Fruit fly (Drosophila melanogaster) S2 (cell line): Measurements from ENCODE around the gene CG13312.

Experiments
- CG8478 ChIP-seq: fragments of >200 bp; optimal IDR thresholded peaks from 2 replicates; lab custom pipeline; 2018
- CTCF ChIP-seq, 2 experiments: fragments of >200 bp; optimal IDR thresholded peaks; 2 replicates each; lab custom pipeline; 2018

Gene CG13312

DNA sequence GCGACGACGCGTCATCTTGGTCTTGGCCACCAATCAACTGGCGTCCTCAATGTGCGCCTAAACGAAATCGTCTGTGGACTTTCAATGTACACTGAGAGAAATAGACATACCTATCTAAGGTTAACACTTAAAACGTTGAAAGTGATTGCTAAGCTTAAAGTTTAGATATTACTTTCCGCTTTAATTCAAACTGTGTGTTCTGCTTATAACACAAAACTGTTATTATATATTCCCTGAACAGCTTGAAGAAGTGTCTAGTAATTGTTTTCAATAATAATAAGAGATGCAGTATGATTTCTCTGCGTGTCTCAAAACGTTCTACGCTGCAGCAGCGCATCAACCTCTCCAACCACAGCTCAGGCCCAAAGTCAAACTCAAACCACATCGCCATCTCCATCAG lies 25.0 kb downstream of the CG13312 start:
- no peak for TF ChIP-seq CG8478 (lab: Kevin White, UChicago)
- no peak for TF ChIP-seq CTCF (optimal IDR thresholded peaks at IDR 0.05; lab: Kevin White, UChicago)

DNA sequence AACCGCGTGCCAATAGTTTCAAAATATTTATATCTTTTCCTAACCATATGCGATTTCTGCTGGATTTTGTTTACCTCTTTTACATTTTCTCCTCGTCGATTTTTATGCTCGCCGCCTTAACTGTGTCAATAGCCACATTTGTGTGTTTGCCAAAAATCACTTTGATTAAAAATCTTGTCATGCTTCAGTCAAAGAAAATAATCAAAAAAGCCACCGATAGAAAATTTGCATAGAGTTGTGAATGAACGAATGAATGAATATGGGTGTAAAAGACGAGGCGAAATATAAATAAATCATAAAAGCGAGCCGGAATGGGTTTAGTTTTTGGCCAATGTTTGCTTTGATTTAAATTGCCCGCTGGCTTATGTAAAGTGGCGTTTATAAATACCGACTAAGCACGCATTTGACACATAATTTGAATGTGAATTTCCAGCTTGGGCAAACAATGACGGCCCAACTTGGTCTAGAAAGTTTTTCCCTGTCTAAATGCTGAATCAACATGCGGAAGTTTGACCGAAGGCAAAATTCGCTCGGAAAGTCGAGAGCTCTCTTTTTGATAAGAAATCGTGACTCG lies 26.2 kb downstream of the CG13312 start:
- TF ChIP-seq CG8478 (lab: Kevin White, UChicago): no peak

DNA sequence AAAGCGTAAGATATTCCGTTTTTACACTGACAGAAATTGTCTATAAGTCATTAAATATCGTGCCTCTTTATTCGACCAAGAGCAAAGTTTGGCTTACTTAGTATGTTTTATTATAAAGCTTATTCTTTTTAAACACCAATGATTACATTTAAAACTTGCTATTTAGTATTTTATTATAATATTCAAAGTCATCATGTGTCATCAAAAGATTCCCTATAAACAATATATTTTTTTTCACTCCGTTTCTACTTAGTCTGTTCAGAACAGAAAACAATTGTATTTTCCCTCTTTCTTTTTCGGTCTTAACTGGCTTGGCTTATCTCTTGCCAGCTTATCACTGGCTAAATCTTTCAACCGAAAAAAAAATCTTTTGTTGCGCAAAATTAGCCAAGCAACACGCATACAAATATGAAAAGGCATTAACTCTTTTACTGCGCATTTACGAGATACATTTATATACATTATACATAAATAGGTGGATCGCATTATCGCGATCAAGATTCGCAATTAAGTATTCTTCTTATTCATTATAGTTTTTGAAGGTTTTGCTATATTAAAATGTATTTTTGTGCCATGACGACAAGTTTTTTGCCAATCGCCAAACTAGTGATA lies 29.6 kb downstream of the CG13312 start:
- TF ChIP-seq CTCF (optimal IDR thresholded peaks at IDR 0.05; lab: Kevin White, UChicago) (no peak), CG8478 (lab: Kevin White, UChicago) (no peak)

DNA sequence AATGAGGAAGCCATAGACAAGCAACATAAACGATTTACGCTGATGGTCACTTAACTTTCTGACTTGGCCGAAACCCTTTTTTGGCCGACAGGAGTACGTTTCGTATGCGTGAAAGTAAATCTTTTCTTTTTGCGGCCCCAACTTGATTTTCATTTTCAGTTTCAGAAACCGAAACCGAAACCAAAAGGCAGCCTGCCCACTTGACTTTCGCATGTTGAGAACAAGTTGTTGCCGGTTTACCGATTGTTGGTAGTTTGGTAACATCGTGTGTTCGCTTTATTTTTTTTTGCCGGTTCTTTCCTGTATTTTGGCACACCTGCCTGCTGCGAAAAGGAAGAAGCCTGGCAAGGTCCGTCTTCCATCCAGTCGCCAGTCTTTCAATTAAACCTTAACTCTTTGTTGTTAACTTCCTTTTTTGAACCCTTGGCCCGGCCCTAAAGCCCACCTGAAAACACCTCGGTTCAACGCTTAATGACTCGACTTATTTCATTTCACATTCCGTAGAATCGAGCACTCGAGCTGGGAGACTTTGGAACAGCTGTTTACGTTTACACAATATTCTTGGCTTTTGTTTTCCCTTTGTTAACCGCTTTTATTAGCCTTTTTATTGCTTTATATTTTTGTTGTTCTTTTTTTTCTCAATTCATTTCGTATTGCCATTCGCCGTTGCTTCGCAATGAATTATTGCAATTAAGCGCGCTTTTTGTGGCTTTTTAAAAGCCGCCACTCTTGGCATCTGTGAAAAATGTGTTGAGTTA lies 31.9 kb downstream of the CG13312 start:
- TF ChIP-seq CTCF (optimal IDR thresholded peaks at IDR 0.05; lab: Kevin White, UChicago): no peak
- no peak for TF ChIP-seq CG8478 (lab: Kevin White, UChicago)

DNA sequence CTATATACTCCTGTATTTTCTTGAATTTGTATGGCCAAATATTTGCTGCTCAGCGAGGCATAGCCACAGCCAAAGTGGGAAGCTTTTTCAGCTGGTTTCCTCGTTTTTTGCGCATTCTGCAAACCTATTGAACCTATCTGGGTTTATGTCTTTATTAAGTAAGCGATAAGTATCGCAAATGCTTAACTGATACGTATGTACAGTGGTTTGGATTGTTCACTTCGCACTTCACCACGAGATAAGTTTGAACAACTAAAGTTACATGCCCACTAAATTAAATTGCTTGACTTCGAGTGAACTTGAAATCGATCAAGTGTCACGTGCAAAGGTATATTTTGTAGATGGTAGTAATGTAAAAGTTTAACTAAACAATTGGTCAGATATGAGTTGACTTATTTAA lies 33.3 kb downstream of the CG13312 start:
- TF ChIP-seq CG8478 (lab: Kevin White, UChicago) (no peak), CTCF (optimal IDR thresholded peaks at IDR 0.05; lab: Kevin White, UChicago) (no peak)

DNA sequence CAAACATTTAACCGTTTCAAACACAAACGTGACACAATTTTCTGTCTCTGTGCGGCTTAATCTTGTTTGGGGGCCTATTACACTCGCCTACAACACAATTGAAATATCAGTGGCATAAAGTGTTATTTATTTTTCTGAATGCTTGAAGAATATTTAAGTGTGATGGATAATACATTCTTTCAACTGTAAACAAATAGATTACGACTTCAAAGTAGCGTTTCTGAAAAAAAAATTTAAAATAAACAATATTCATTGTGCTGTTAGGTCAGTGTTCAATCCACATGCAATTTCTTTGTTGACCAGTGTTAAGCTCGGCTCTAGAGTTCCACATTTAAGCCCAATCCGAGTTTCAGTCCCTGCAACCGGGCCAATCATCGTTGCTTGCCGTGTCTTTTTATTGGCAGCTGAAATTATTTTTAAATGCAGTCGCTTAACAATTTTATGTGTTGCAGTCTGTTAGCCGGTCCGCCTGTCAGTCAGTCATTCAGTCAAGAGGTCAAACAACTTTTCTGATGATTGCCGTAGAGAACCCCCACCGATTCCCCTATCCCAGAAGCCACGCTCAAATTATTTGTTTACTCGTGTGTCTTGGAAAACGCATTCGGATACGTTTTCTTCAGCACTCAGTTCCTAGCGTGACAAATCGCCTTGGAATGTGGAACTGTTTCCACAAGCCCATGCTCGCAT lies 33.9 kb downstream of the CG13312 start:
- TF ChIP-seq CTCF (optimal IDR thresholded peaks at IDR 0.05; lab: Kevin White, UChicago): no peak

DNA sequence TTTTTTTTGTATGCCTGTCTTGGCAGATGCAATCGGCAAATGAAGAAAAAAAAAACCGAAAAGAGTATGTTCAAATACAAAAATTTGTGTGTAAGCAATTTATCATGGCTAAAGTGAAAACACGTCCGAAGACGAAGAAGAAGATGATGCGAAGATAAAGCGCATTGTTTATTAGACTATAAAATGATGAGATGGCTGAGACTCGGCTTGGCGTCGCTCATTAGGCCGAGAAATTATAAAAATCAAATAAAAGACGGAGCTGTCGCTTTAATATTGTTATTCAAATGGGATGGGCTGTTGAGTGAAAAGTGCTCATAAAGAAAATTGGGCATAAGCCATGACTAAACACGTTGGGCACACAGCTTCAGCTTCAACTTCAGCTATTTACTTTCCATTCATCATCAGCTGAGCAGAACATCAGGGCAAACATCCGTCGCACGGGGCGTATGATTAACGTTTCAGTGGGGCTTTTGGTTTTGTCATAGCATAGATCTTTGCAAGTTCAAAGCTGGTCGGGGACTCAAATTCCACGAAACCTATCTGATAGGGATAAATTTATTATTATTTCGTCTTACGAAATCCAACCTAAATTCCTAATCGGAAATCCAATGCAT lies 36.3 kb downstream of the CG13312 start:
- TF ChIP-seq CG8478 (lab: Kevin White, UChicago) (no peak), CTCF (optimal IDR thresholded peaks at IDR 0.05; lab: Kevin White, UChicago) (no peak)

DNA sequence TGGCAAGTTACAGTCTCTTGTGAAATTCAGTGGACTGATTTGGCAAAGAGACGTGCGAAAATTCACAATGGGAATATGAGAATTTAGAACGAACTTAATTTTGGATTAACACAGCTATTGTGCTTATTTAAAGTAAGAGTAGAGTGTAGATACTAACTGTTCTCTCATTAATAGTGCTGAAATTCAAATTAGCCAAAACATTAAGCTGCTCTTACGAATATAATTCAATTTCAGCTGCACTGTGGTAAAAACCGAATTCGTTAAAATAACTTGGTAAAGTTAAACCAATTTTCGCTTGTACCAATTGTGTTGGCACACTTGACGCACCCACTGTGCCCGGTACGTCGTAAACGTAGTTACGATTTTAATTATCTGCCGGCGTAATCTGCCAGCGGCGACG lies 39.1 kb downstream of the CG13312 start:
- TF ChIP-seq CTCF (optimal IDR thresholded peaks at IDR 0.05; lab: Kevin White, UChicago) (no peak), CG8478 (lab: Kevin White, UChicago) (no peak)

DNA sequence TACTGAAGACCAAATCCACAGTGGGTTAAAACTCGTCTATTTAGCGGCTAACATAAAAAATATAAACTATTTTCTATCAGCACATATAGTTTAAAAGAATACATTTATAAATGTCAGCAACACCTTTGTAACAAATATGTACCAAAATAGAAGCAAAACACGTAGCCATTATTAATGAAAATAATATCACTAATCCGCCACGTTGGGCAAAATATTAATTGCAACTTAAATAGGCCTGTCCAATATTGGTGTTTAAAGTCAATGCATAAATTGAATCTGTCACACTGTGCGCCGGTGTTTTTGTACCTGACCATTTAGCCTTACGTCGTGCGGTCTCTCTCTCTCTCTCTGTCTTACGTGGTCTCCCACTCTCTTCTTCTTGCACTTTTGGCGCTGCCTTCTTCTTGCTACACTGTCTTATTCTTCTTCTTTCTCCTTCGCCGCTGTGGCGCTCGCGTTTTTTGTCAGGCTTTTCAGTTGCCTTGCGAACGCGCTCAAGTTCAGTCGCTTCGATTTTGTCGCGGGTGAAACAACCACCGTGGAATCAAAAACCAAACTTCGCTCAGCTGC lies 41.0 kb downstream of the CG13312 start:
- TF ChIP-seq CTCF (optimal IDR thresholded peaks at IDR 0.05; lab: Kevin White, UChicago) (no peak), CG8478 (lab: Kevin White, UChicago) (no peak)

DNA sequence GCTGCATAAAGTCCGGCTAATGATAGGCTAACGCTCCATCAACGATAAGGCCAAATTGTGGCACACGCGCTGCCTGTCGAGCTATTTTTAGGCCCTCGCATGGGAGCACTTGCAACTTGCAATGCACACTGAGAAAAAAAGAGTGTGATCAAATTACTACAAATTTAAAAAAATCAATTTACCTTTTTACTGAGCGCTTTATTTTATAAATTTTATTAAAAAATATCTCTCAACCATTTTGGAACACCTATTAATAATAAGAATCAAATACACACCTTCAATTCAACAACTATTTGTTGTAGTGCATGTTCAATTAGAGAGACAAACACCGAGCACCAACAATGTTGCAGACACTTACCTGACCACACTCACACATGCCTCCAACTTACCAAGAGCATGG lies 41.5 kb downstream of the CG13312 start:
- TF ChIP-seq CG8478 (lab: Kevin White, UChicago): no peak

DNA sequence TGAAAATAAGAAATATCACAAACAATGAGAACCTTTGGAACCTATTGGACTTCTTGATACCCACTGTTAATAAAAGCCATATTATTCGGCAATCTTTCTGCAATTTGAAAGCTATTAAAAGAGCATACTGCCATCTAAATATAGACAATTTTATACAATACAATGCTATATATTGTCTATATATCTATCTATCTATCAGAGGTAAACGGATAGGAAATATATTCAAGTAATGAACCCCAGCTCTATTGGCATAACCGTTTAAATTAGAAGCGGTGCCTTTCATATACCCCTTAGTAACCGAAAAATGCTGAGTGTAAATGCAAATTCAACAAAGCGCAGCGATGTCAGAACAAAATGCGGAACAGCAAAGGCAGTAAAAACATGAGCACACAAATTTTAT lies 43.2 kb downstream of the CG13312 start:
- TF ChIP-seq CG8478 (lab: Kevin White, UChicago) (no peak), CTCF (optimal IDR thresholded peaks at IDR 0.05; lab: Kevin White, UChicago) (no peak)

- no peak for TF ChIP-seq CTCF (optimal IDR thresholded peaks at IDR 0.05; lab: Kevin White, UChicago)
- TF ChIP-seq CG8478 (lab: Kevin White, UChicago): no peak
Observed at dm6 chr3L:8763037-8763454, 44.0 kb downstream of the CG13312 start.
